Fruit fly (Drosophila melanogaster): ENCODE data around the gene CG14739.

CG14739 gene

dm6 chr3R:12078961-12079360 lies 29.9 kb upstream of the CG14739 start:
- no peak for TF ChIP-seq pan (optimal IDR thresholded peaks at IDR 0.05)
- peak in 1 of 2 experiments; percentile 92 for TF ChIP-seq pan (GFP tag; optimal IDR thresholded peaks at IDR 0.05 in 1 of 2, IDR thresholded peaks at IDR 0.05 in 1 of 2)
- peak; percentile 62 for TF ChIP-seq wor (GFP tag; IDR thresholded peaks at IDR 0.05)
- peak; percentile 27; the same call in 1 of the 2 replicates for TF ChIP-seq Poxn (GFP tag; IDR thresholded peaks at IDR 0.05)
- TF ChIP-seq ci (GFP tag; IDR thresholded peaks at IDR 0.05): peak; percentile 91
- TF ChIP-seq CG34422 (GFP tag; IDR thresholded peaks at IDR 0.05): peak; percentile 73
- peak; percentile 55; the same call in 2 of the 3 replicates for TF ChIP-seq CG2889 (GFP tag; IDR thresholded peaks at IDR 0.05)
- TF ChIP-seq CG10431 (GFP tag; optimal IDR thresholded peaks at IDR 0.05): no peak
- peak; percentile 58 for TF ChIP-seq CG11696 (GFP tag; IDR thresholded peaks at IDR 0.05)
- TF ChIP-seq CG4617 (GFP tag; optimal IDR thresholded peaks at IDR 0.05; ENCODE audit: borderline replicate concordance): no peak
- no peak for TF ChIP-seq CG14710 (tag; optimal IDR thresholded peaks at IDR 0.05)
- TF ChIP-seq CG12155 (GFP tag; optimal IDR thresholded peaks at IDR 0.05): peak; percentile 40
- TF ChIP-seq slou (GFP tag; optimal IDR thresholded peaks at IDR 0.05): peak; percentile 48
- peak; percentile 68 for TF ChIP-seq CG11247 (GFP tag; IDR thresholded peaks at IDR 0.05)
- TF ChIP-seq HLH54F (GFP tag; optimal IDR thresholded peaks at IDR 0.05): no peak
- TF ChIP-seq CG18619 (GFP tag; optimal IDR thresholded peaks at IDR 0.05): peak; percentile 59
- TF ChIP-seq Taf1 (GFP tag; IDR thresholded peaks at IDR 0.05): peak; percentile 65
- TF ChIP-seq Antp (GFP tag; optimal IDR thresholded peaks at IDR 0.05): no peak
- no peak for TF ChIP-seq Dll (GFP tag; IDR thresholded peaks at IDR 0.05; ENCODE audit: partially characterized antibody)
- no peak for TF ChIP-seq D19A (tag; optimal IDR thresholded peaks at IDR 0.05)
- peak; percentile 93 for TF ChIP-seq CG18599 (GFP tag; optimal IDR thresholded peaks at IDR 0.05)
- no peak for TF ChIP-seq disco-r (GFP tag; optimal IDR thresholded peaks at IDR 0.05)
- peak; percentile 63 for TF ChIP-seq gsb-n (tag; optimal IDR thresholded peaks at IDR 0.05)
- peak; percentile 86 for TF ChIP-seq CG17359 (tag; optimal IDR thresholded peaks at IDR 0.05)
- peak; percentile 82 for TF ChIP-seq lmd (GFP tag; IDR thresholded peaks at IDR 0.05)
- no peak for TF ChIP-seq pnt (GFP tag; optimal IDR thresholded peaks at IDR 0.05)
- no peak for TF ChIP-seq Spps (tag; optimal IDR thresholded peaks at IDR 0.05)
- no peak for TF ChIP-seq shn (GFP tag; optimal IDR thresholded peaks at IDR 0.05)
- TF ChIP-seq chm (GFP tag; IDR thresholded peaks at IDR 0.05): peak; percentile 36; the same call in 1 of the 2 replicates
- TF ChIP-seq unc-4 (GFP tag; IDR thresholded peaks at IDR 0.05; ENCODE audit: partially characterized antibody): no peak
- no peak for TF ChIP-seq corto (GFP tag; optimal IDR thresholded peaks at IDR 0.05)
- TF ChIP-seq sc (optimal IDR thresholded peaks at IDR 0.05): no peak
- peak; percentile 9 for TF ChIP-seq sc (GFP tag; optimal IDR thresholded peaks at IDR 0.05)
- TF ChIP-seq tx (GFP tag; optimal IDR thresholded peaks at IDR 0.05): no peak
- TF ChIP-seq CG2129 (GFP tag; IDR thresholded peaks at IDR 0.05; ENCODE audit: partially characterized antibody): no peak
- TF ChIP-seq Optix (GFP tag; IDR thresholded peaks at IDR 0.05): 0 out of 3 replicates have a peak, but pooled peaks have one; percentile 23
- no peak for TF ChIP-seq Hr39 (optimal IDR thresholded peaks at IDR 0.05)
- TF ChIP-seq Hr51 (GFP tag; optimal IDR thresholded peaks at IDR 0.05): peak in 1 of 2 experiments; percentile 82
- peak; percentile 70 for TF ChIP-seq ttk (GFP tag; IDR thresholded peaks at IDR 0.05)
- peak; percentile 37 for TF ChIP-seq CG10274 (GFP tag; optimal IDR thresholded peaks at IDR 0.05)
- peak; percentile 78 for TF ChIP-seq CG7372 (GFP tag; IDR thresholded peaks at IDR 0.05)
- TF ChIP-seq CG3281 (GFP tag; optimal IDR thresholded peaks at IDR 0.05): peak; percentile 83
- TF ChIP-seq wdn (GFP tag; IDR thresholded peaks at IDR 0.05): peak; percentile 68
- no peak for TF ChIP-seq Sin3A (optimal IDR thresholded peaks at IDR 0.05)
- no peak for TF ChIP-seq pho (GFP tag; optimal IDR thresholded peaks at IDR 0.05)
- TF ChIP-seq NK7.1 (GFP tag; optimal IDR thresholded peaks at IDR 0.05): no peak
- TF ChIP-seq Nf-YA (GFP tag; IDR thresholded peaks at IDR 0.05): peak; percentile 65; the same call in 1 of the 2 replicates
- peak; percentile 42 for TF ChIP-seq MTF-1 (GFP tag; optimal IDR thresholded peaks at IDR 0.05; ENCODE audit: borderline replicate concordance)
- TF ChIP-seq bsh (GFP tag; optimal IDR thresholded peaks at IDR 0.05): no peak
- peak; percentile 14; the same call in 1 of the 2 replicates for TF ChIP-seq danr (GFP tag; IDR thresholded peaks at IDR 0.05)
- no peak for TF ChIP-seq Lhr (GFP tag; optimal IDR thresholded peaks at IDR 0.05)
- no peak for TF ChIP-seq mam (GFP tag; optimal IDR thresholded peaks at IDR 0.05)
